Worm (Caenorhabditis elegans): Measurements from ENCODE around the gene R102.2.

The R102.2 gene

ce11 chrIV:10718075-10718474, 30.7 kb downstream of the R102.2 start (continued):
- TF ChIP-seq sdz-12 (GFP tag; optimal IDR thresholded peaks at IDR 0.05): no peak
- no peak for TF ChIP-seq lir-3 (tag; optimal IDR thresholded peaks at IDR 0.05)

ce11 chrIV:10718865-10719264, 31.5 kb downstream of the R102.2 start:
- TF ChIP-seq Y105C5A.15 (GFP tag; IDR thresholded peaks at IDR 0.05): no peak
- no peak for TF ChIP-seq aha-1 (tag)
- no peak for TF ChIP-seq daf-8 (GFP tag; IDR thresholded peaks at IDR 0.05)
- TF ChIP-seq zfp-2 (tag; optimal IDR thresholded peaks at IDR 0.05): no peak
- no peak for TF ChIP-seq nhr-28 (tag; optimal IDR thresholded peaks at IDR 0.05)
- no peak for TF ChIP-seq lsy-2 (tag; optimal IDR thresholded peaks at IDR 0.05)
- no peak for TF ChIP-seq nhr-25 (tag; optimal IDR thresholded peaks at IDR 0.05; ENCODE audit: borderline replicate concordance, insufficient read depth)
- no peak for TF ChIP-seq daf-12 (tag; optimal IDR thresholded peaks at IDR 0.05)
- TF ChIP-seq dpl-1 (GFP tag; optimal IDR thresholded peaks at IDR 0.05): no peak
- TF ChIP-seq hlh-11 (tag; optimal IDR thresholded peaks at IDR 0.05): no peak
- no peak for TF ChIP-seq ztf-11 (tag; optimal IDR thresholded peaks at IDR 0.05)
- no peak for TF ChIP-seq pha-4 (GFP tag; IDR thresholded peaks at IDR 0.05)
- no peak for TF ChIP-seq pha-4 (tag; optimal IDR thresholded peaks at IDR 0.05)
- no peak for TF ChIP-seq lir-3 (tag; optimal IDR thresholded peaks at IDR 0.05)
- TF ChIP-seq Y5F2A.4 (GFP tag; optimal IDR thresholded peaks at IDR 0.05): no peak
- no peak for TF ChIP-seq ztf-7 (tag; optimal IDR thresholded peaks at IDR 0.05)
- no peak for TF ChIP-seq ZK337.2 (GFP tag; IDR thresholded peaks at IDR 0.05)

ce11 chrIV:10727734-10728133, 40.3 kb downstream of the R102.2 start, which contains the start of gene ZC168.2:
ZC168.2 (plus strand) TSS chrIV:10728034.
- TF ChIP-seq cey-2 (tag; optimal IDR thresholded peaks at IDR 0.05; ENCODE audit: borderline replicate concordance, insufficient read depth): no peak
- no peak for TF ChIP-seq pqm-1 (tag; optimal IDR thresholded peaks at IDR 0.05)
- TF ChIP-seq unc-62 (GFP tag; optimal IDR thresholded peaks at IDR 0.05 in 1 of 2): peak in 1 of 2 experiments; percentile 79
- TF ChIP-seq unc-62 (tag; optimal IDR thresholded peaks at IDR 0.05): no peak
- TF ChIP-seq tag-97 (GFP tag; IDR thresholded peaks at IDR 0.05): no peak

- no peak for TF ChIP-seq ceh-62 (tag; optimal IDR thresholded peaks at IDR 0.05)
- TF ChIP-seq T26A8.4 (GFP tag; IDR thresholded peaks at IDR 0.05): no peak
- no peak for TF ChIP-seq ctbp-1 (GFP tag; IDR thresholded peaks at IDR 0.05)
- TF ChIP-seq zfp-2 (tag; optimal IDR thresholded peaks at IDR 0.05): no peak
- no peak for TF ChIP-seq lin-29 (GFP tag; IDR thresholded peaks at IDR 0.05)
- no peak for TF ChIP-seq hif-1 (tag; optimal IDR thresholded peaks at IDR 0.05)
- TF ChIP-seq daf-16 (GFP tag; optimal IDR thresholded peaks at IDR 0.05): no peak
- TF ChIP-seq daf-16 (tag; optimal IDR thresholded peaks at IDR 0.05): peak; percentile 44
- TF ChIP-seq Y75B8A.6 (GFP tag; IDR thresholded peaks at IDR 0.05): no peak
- TF ChIP-seq nhr-48 (tag; optimal IDR thresholded peaks at IDR 0.05): no peak
- no peak for TF ChIP-seq aly-2 (tag; optimal IDR thresholded peaks at IDR 0.05)
- peak; percentile 21 for TF ChIP-seq lin-13 (GFP tag; optimal IDR thresholded peaks at IDR 0.05)
- peak; percentile 87 for TF ChIP-seq mes-2 (tag; optimal IDR thresholded peaks at IDR 0.05; ENCODE audit: poor library complexity, severe bottlenecking)
- peak in 1 of 2 experiments; percentile 85 for TF ChIP-seq lsy-2 (tag; optimal IDR thresholded peaks at IDR 0.05)
- TF ChIP-seq nhr-41 (GFP tag; IDR thresholded peaks at IDR 0.05): no peak
- no peak for TF ChIP-seq rbr-2 (tag; optimal IDR thresholded peaks at IDR 0.05)
- TF ChIP-seq F26F4.8 (GFP tag; conservative IDR thresholded peaks at IDR 0.05): no peak
- TF ChIP-seq jun-1 (tag; optimal IDR thresholded peaks at IDR 0.05): no peak
- no peak for TF ChIP-seq nhr-11 (tag; optimal IDR thresholded peaks at IDR 0.05)
- no peak for TF ChIP-seq lim-7 (GFP tag; IDR thresholded peaks at IDR 0.05)
- no peak for TF ChIP-seq nhr-10 (tag; optimal IDR thresholded peaks at IDR 0.05)
- no peak for TF ChIP-seq F10B5.3 (tag; optimal IDR thresholded peaks at IDR 0.05)
- TF ChIP-seq lin-39 (tag; optimal IDR thresholded peaks at IDR 0.05): no peak
- no peak for TF ChIP-seq F37D6.2 (tag; optimal IDR thresholded peaks at IDR 0.05)
- TF ChIP-seq tag-97 (GFP tag; IDR thresholded peaks at IDR 0.05): no peak
- no peak for TF ChIP-seq lin-38 (GFP tag; IDR thresholded peaks at IDR 0.05)
Measured at ce11 chrIV:10734527-10735436, 47.4 kb downstream of the R102.2 start, which contains the start of the genes orc-5 and cyb-1. orc-5 (minus strand) TSS chrIV:10734588. cyb-1 (plus strand) TSS chrIV:10735216.

All from whole organism, L4 larva.